Fruit fly (Drosophila melanogaster) S2 (cell line): ENCODE results near the gene CG31344.

Source experiments
- CG8478 ChIP-seq: fragments of >200 bp; optimal IDR thresholded peaks from 2 replicates; lab custom pipeline; 2018
- CTCF ChIP-seq, 2 experiments: fragments of >200 bp; optimal IDR thresholded peaks; 2 replicates each; lab custom pipeline; 2018

dm6 chr3R:15246601-15247000, 21.5 kb upstream of the CG31344 start:
- TF ChIP-seq CG8478 (lab: Kevin White, UChicago) (no peak), CTCF (optimal IDR thresholded peaks at IDR 0.05; lab: Kevin White, UChicago) (no peak)
